Worm (Caenorhabditis elegans): ENCODE data around the gene oac-2.

DNA sequence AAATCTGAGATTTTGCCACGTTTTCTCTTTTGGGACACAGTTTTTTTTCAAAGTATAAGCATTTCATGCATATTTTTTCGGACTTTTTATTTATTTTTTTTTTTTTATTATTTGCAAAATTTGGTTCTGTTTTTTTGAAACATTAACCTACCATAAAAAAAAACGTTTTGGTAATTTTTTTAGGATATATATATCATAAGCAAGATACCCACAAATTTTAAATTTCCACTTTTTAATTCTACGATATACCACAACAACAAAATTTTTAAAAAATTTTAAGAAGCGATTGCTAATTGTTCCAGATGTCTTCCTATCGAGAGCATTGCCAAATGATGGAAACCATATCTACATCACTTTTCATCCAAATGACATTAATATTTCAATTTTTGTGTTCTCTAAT lies 46.2 kb downstream of the oac-2 start, which contains the start of gene srab-20:
- TF ChIP-seq peb-1 (tag; optimal IDR thresholded peaks at IDR 0.05) (no peak), lin-39 (tag; optimal IDR thresholded peaks at IDR 0.05) (no peak), nhr-237 (tag; optimal IDR thresholded peaks at IDR 0.05) (no peak), sem-4 (tag; optimal IDR thresholded peaks at IDR 0.05) (no peak), lin-13 (GFP tag; optimal IDR thresholded peaks at IDR 0.05) (no peak), egl-27 (tag; optimal IDR thresholded peaks at IDR 0.05) (no peak), nhr-10 (tag; optimal IDR thresholded peaks at IDR 0.05) (no peak), lin-11 (tag; optimal IDR thresholded peaks at IDR 0.05) (no peak), F13H6.1 (tag; optimal IDR thresholded peaks at IDR 0.05) (no peak)

Data from whole organism, L2 larva.